Fruit fly (Drosophila melanogaster) whole organism, embryonic: ENCODE results near the gene CG15422.
A peak's percentile ranks its signal among the peaks of the same experiment; 100 is the strongest.

ENCODE experiments used
- ATbp ChIP-seq: fragments of 200-800 bp; sonication (Bioruptor generic); optimal IDR thresholded peaks from 2 replicates; lab custom pipeline; 2017; ENCODE audit warnings: missing biosample characterization, mild to moderate bottlenecking, missing genetic modification characterization, missing genetic modification reagents
- Adf1 ChIP-seq: fragments of 200-800 bp; sonication (Bioruptor generic); IDR thresholded peaks from 2 replicates; pipeline ENCODE4 v1.3.6; 2022; ENCODE audit warnings: missing biosample characterization, missing genetic modification characterization
- Blimp-1 ChIP-seq: fragments of 200-800 bp; sonication (Bioruptor generic); optimal IDR thresholded peaks from 3 replicates; lab custom pipeline; 2018; ENCODE audit warnings: missing biosample characterization, missing genetic modification characterization, mild to moderate bottlenecking, moderate library complexity, missing genetic modification reagents
- CG10543 ChIP-seq: fragments of 200-800 bp; sonication (Bioruptor generic); optimal IDR thresholded peaks from 3 replicates; lab custom pipeline; 2017; ENCODE audit warnings: missing biosample characterization, mild to moderate bottlenecking, missing genetic modification characterization, moderate library complexity
- CG11398 ChIP-seq: fragments of 200-800 bp; sonication (Bioruptor generic); optimal IDR thresholded peaks from 2 replicates; lab custom pipeline; 2016; ENCODE audit warnings: missing biosample characterization, missing genetic modification characterization
- CG12236 ChIP-seq: fragments of 200-800 bp; sonication (Bioruptor generic); optimal IDR thresholded peaks from 2 replicates; lab custom pipeline; 2016; ENCODE audit warnings: missing biosample characterization, missing genetic modification characterization
- CG13123 ChIP-seq: fragments of 200-800 bp; sonication (Bioruptor generic); optimal IDR thresholded peaks from 2 replicates; lab custom pipeline; 2016; ENCODE audit warnings: missing biosample characterization, missing genetic modification characterization
- CG13424 ChIP-seq: fragments of 200-800 bp; sonication (Bioruptor generic); optimal IDR thresholded peaks from 2 replicates; lab custom pipeline; 2019; ENCODE audit warnings: missing biosample characterization, mild to moderate bottlenecking, missing genetic modification characterization, moderate library complexity
- CG13894 ChIP-seq: fragments of 200-800 bp; sonication (Bioruptor generic); optimal IDR thresholded peaks from 3 replicates; lab custom pipeline; 2018; ENCODE audit warnings: missing biosample characterization, mild to moderate bottlenecking, missing genetic modification characterization, moderate library complexity
- CG15479 ChIP-seq: fragments of 200-800 bp; sonication (Bioruptor generic); optimal IDR thresholded peaks from 3 replicates; lab custom pipeline; 2019; ENCODE audit warnings: missing biosample characterization, mild to moderate bottlenecking, missing genetic modification characterization, moderate library complexity
- CG15696 ChIP-seq: fragments of 200-800 bp; sonication (Bioruptor generic); optimal IDR thresholded peaks from 2 replicates; lab custom pipeline; 2019; ENCODE audit warnings: missing biosample characterization, mild to moderate bottlenecking, missing genetic modification characterization, moderate library complexity
- CG17186 ChIP-seq: fragments of 200-800 bp; sonication (Bioruptor generic); optimal IDR thresholded peaks from 3 replicates; lab custom pipeline; 2017; ENCODE audit warnings: missing biosample characterization, missing genetic modification reagents, missing genetic modification characterization
- CG17359 ChIP-seq: fragments of 200-800 bp; sonication (Bioruptor generic); optimal IDR thresholded peaks from 3 replicates; lab custom pipeline; 2018; ENCODE audit warnings: missing biosample characterization, mild to moderate bottlenecking, missing genetic modification characterization, moderate library complexity
- CG1832 ChIP-seq: fragments of 200-800 bp; sonication (Bioruptor generic); optimal IDR thresholded peaks from 2 replicates; lab custom pipeline; 2017; ENCODE audit warnings: missing biosample characterization, mild to moderate bottlenecking, missing genetic modification characterization, inconsistent platforms
- CG2875 ChIP-seq: fragments of 200-800 bp; sonication (Bioruptor generic); optimal IDR thresholded peaks from 2 replicates; lab custom pipeline; 2017; ENCODE audit warnings: missing biosample characterization, mild to moderate bottlenecking, missing genetic modification characterization, missing genetic modification reagents
- CG31388 ChIP-seq: fragments of 200-800 bp; sonication (Bioruptor generic); optimal IDR thresholded peaks from 2 replicates; lab custom pipeline; 2016; ENCODE audit warnings: missing biosample characterization, missing genetic modification characterization
- CG3838 ChIP-seq: fragments of 200-800 bp; sonication (Bioruptor generic); optimal IDR thresholded peaks from 3 replicates; lab custom pipeline; 2016; ENCODE audit warnings: missing biosample characterization, missing genetic modification characterization
- CG4707 ChIP-seq: fragments of 200-800 bp; sonication (Bioruptor generic); optimal IDR thresholded peaks from 2 replicates; lab custom pipeline; 2018; ENCODE audit warnings: missing biosample characterization, mild to moderate bottlenecking, missing genetic modification characterization, moderate library complexity
- CG6254 ChIP-seq: fragments of 200-800 bp; sonication (Bioruptor generic); optimal IDR thresholded peaks from 3 replicates; lab custom pipeline; 2017; ENCODE audit warnings: mild to moderate bottlenecking, missing biosample characterization, missing genetic modification reagents, missing genetic modification characterization
- CG8388 ChIP-seq: fragments of 200-800 bp; sonication (Bioruptor generic); optimal IDR thresholded peaks from 2 replicates; lab custom pipeline; 2019; ENCODE audit warnings: missing biosample characterization, mild to moderate bottlenecking, missing genetic modification characterization, moderate library complexity
- CG9215 ChIP-seq: fragments of 200-800 bp; sonication (Bioruptor generic); IDR thresholded peaks from 2 replicates; pipeline ENCODE4 v1.3.6; 2022; ENCODE audit warnings: missing biosample characterization, missing genetic modification characterization
- CG9797 ChIP-seq: fragments of 200-800 bp; sonication (Bioruptor generic); optimal IDR thresholded peaks from 3 replicates; lab custom pipeline; 2018; ENCODE audit warnings: missing biosample characterization, mild to moderate bottlenecking, missing genetic modification characterization
- CoRest ChIP-seq: fragments of 200-800 bp; sonication (Bioruptor generic); optimal IDR thresholded peaks from 3 replicates; lab custom pipeline; 2018; ENCODE audit warnings: missing biosample characterization, mild to moderate bottlenecking, missing genetic modification characterization, moderate library complexity
- Dbx ChIP-seq: fragments of 200-800 bp; sonication (Bioruptor generic); IDR thresholded peaks from 3 replicates; pipeline ENCODE4 v1.3.6; 2022; ENCODE audit warnings: missing biosample characterization, missing genetic modification characterization
- Doc2 ChIP-seq: fragments of 200-800 bp; sonication (Bioruptor generic); IDR thresholded peaks from 2 replicates; pipeline ENCODE4 v1.3.6; 2022; ENCODE audit warnings: missing biosample characterization, missing genetic modification characterization
- Drgx ChIP-seq: fragments of 200-800 bp; sonication (Bioruptor generic); IDR thresholded peaks from 2 replicates; pipeline ENCODE4 v1.3.6; 2022; ENCODE audit warnings: missing biosample characterization, missing genetic modification characterization
- HLH54F ChIP-seq: fragments of 200-800 bp; sonication (Bioruptor generic); optimal IDR thresholded peaks from 3 replicates; lab custom pipeline; 2016; ENCODE audit warnings: missing biosample characterization, missing genetic modification characterization
- Hmx ChIP-seq: fragments of 200-800 bp; sonication (Bioruptor generic); optimal IDR thresholded peaks from 2 replicates; lab custom pipeline; 2016; ENCODE audit warnings: missing biosample characterization, missing genetic modification characterization
- Hsf ChIP-seq: fragments of 200-800 bp; sonication (Bioruptor generic); optimal IDR thresholded peaks from 3 replicates; lab custom pipeline; 2016; ENCODE audit warnings: missing biosample characterization, missing genetic modification characterization
- Mes4 ChIP-seq: fragments of 200-800 bp; sonication (Bioruptor generic); optimal IDR thresholded peaks from 2 replicates; lab custom pipeline; 2016; ENCODE audit warnings: missing biosample characterization, missing genetic modification characterization
- NC2α ChIP-seq: fragments of 200-800 bp; sonication (Bioruptor generic); optimal IDR thresholded peaks from 2 replicates; lab custom pipeline; 2016; ENCODE audit warnings: missing biosample characterization, missing genetic modification characterization
- NfI ChIP-seq: fragments of 200-800 bp; sonication (Bioruptor generic); optimal IDR thresholded peaks from 3 replicates; lab custom pipeline; 2018; ENCODE audit warnings: missing biosample characterization, mild to moderate bottlenecking, missing genetic modification characterization, moderate library complexity
- Opbp ChIP-seq: fragments of 200-800 bp; sonication (Bioruptor generic); IDR thresholded peaks from 3 replicates; pipeline ENCODE4 v1.3.6; 2022; ENCODE audit warnings: missing biosample characterization, missing genetic modification characterization; ENCODE audit not compliant: partially characterized antibody
- Xrp1 ChIP-seq: fragments of 200-800 bp; sonication (Bioruptor generic); IDR thresholded peaks from 2 replicates; pipeline ENCODE4 v1.3.6; 2022; ENCODE audit warnings: missing biosample characterization, missing genetic modification characterization
- YL-1 ChIP-seq: fragments of 200-800 bp; sonication (Bioruptor generic); optimal IDR thresholded peaks from 3 replicates; lab custom pipeline; 2017; ENCODE audit warnings: missing biosample characterization, mild to moderate bottlenecking, missing genetic modification characterization
- ci ChIP-seq: fragments of 200-800 bp; sonication (Bioruptor generic); IDR thresholded peaks from 3 replicates; pipeline ENCODE4 v1.3.6; 2022; ENCODE audit warnings: missing biosample characterization, missing genetic modification characterization
- crol ChIP-seq: fragments of 200-800 bp; sonication (Bioruptor generic); IDR thresholded peaks from 2 replicates; pipeline ENCODE4 v1.3.6; 2022; ENCODE audit warnings: missing biosample characterization, missing genetic modification characterization
- crp ChIP-seq, 2 experiments: fragments of 200-800 bp; sonication (Bioruptor generic); optimal IDR thresholded peaks; 2 replicates in 1 of 2; 3 replicates in 1 of 2; lab custom pipeline; 2017; ENCODE audit warnings: missing biosample characterization in 2 of 2, missing genetic modification characterization in 2 of 2, mild to moderate bottlenecking in 1 of 2, moderate library complexity in 1 of 2
- cwo ChIP-seq: fragments of 200-800 bp; sonication (Bioruptor generic); optimal IDR thresholded peaks from 3 replicates; lab custom pipeline; 2017; ENCODE audit warnings: missing biosample characterization, missing genetic modification characterization, mild to moderate bottlenecking, moderate library complexity, missing genetic modification reagents
- fd64A ChIP-seq: fragments of 200-800 bp; sonication (Bioruptor generic); optimal IDR thresholded peaks from 3 replicates; lab custom pipeline; 2018; ENCODE audit warnings: missing biosample characterization, mild to moderate bottlenecking, missing genetic modification characterization
- insv ChIP-seq, 2 experiments: fragments of 200-800 bp; sonication (Bioruptor generic); optimal IDR thresholded peaks; 3 replicates each; lab custom pipeline; 2016 to 2018; ENCODE audit warnings: missing biosample characterization in 2 of 2, missing genetic modification characterization in 2 of 2
- inv ChIP-seq: fragments of 200-800 bp; sonication (Bioruptor generic); IDR thresholded peaks from 2 replicates; pipeline ENCODE4 v1.3.6; 2022; ENCODE audit warnings: missing biosample characterization, missing genetic modification characterization; ENCODE audit not compliant: partially characterized antibody
- ken ChIP-seq: fragments of 200-800 bp; sonication (Bioruptor generic); IDR thresholded peaks from 3 replicates; pipeline ENCODE4 v1.3.6; 2022; ENCODE audit warnings: missing biosample characterization, missing genetic modification characterization
- maf-S ChIP-seq: fragments of 200-800 bp; sonication (Bioruptor generic); optimal IDR thresholded peaks from 2 replicates; lab custom pipeline; 2016; ENCODE audit warnings: missing biosample characterization, missing genetic modification characterization
- mam ChIP-seq: fragments of 200-800 bp; sonication (Bioruptor generic); optimal IDR thresholded peaks from 3 replicates; lab custom pipeline; 2016; ENCODE audit warnings: missing biosample characterization, missing genetic modification characterization
- onecut ChIP-seq: fragments of 200-800 bp; sonication (Bioruptor generic); IDR thresholded peaks from 2 replicates; pipeline ENCODE4 v1.3.6; 2022; ENCODE audit warnings: missing biosample characterization, missing genetic modification characterization
- otp ChIP-seq: fragments of 200-800 bp; sonication (Bioruptor generic); IDR thresholded peaks from 3 replicates; pipeline ENCODE4, ENCODE4 v1.3.6; 2022; ENCODE audit warnings: missing biosample characterization, missing genetic modification characterization
- sr ChIP-seq: fragments of 200-800 bp; sonication (Bioruptor generic); IDR thresholded peaks from 3 replicates; pipeline ENCODE4 v1.3.6; 2022; ENCODE audit warnings: missing biosample characterization, missing genetic modification characterization
- ssp ChIP-seq: fragments of 200-800 bp; sonication (Bioruptor generic); IDR thresholded peaks from 2 replicates; pipeline ENCODE4 v1.3.6; 2022; ENCODE audit warnings: missing biosample characterization, missing genetic modification characterization
- trh ChIP-seq: fragments of 200-800 bp; sonication (Bioruptor generic); optimal IDR thresholded peaks from 2 replicates; lab custom pipeline; 2016; ENCODE audit warnings: missing biosample characterization, missing genetic modification characterization

Gene CG15422

dm6 chr2L:4045185-4045814, 40.5 kb downstream of the CG15422 start (continued):
- TF ChIP-seq CoRest (peak; percentile 60), CG17186 (no peak), NfI (GFP tag; lab: Kevin White, UChicago) (no peak), trh (GFP tag; lab: Kevin White, UChicago) (peak; percentile 18), CG2875 (GFP tag; lab: Kevin White, UChicago) (peak; percentile 70), Doc2 (GFP tag; lab: Robert Waterston, UW) (no peak), HLH54F (GFP tag; lab: Kevin White, UChicago) (no peak), CG15479 (GFP tag; lab: Kevin White, UChicago) (no peak), YL-1 (GFP tag; lab: Kevin White, UChicago) (no peak), onecut (GFP tag; lab: Robert Waterston, UW) (peak; percentile 53), ken (GFP tag; lab: Robert Waterston, UW) (peak; percentile 45; the same call in 1 of the 3 replicates), Hsf (GFP tag; lab: Kevin White, UChicago) (peak; percentile 58), Xrp1 (GFP tag; lab: Robert Waterston, UW) (peak; percentile 87), Opbp (GFP tag; lab: Robert Waterston, UW) (no peak), cwo (GFP tag; lab: Kevin White, UChicago) (peak; percentile 27), Drgx (peak; percentile 67), CG15696 (tag; lab: Kevin White, UChicago) (peak; percentile 54), CG17359 (peak; percentile 69), CG4707 (GFP tag; lab: Kevin White, UChicago) (peak; percentile 64), Dbx (no peak), Mes4 (GFP tag; lab: Kevin White, UChicago) (peak; percentile 63), crp (GFP tag; optimal IDR thresholded peaks at IDR 0.05; lab: Kevin White, UChicago) (no peak), CG10543 (GFP tag; lab: Kevin White, UChicago) (no peak), CG13424 (tag; lab: Kevin White, UChicago) (peak; percentile 54), fd64A (GFP tag; lab: Kevin White, UChicago) (no peak), ssp (GFP tag; lab: Robert Waterston, UW) (peak; percentile 52), CG12236 (peak; percentile 55), CG9215 (GFP tag; lab: Robert Waterston, UW) (no peak), CG6254 (GFP tag; lab: Kevin White, UChicago) (peak; percentile 43), inv (GFP tag; lab: Robert Waterston, UW) (no peak), crol (GFP tag; lab: Robert Waterston, UW) (peak; percentile 69), CG13123 (no peak), CG11398 (GFP tag; lab: Kevin White, UChicago) (peak; percentile 3), Blimp-1 (peak; percentile 80), CG8388 (peak; percentile 79), maf-S (GFP tag; lab: Kevin White, UChicago) (no peak), NC2α (GFP tag; lab: Kevin White, UChicago) (no peak), sr (GFP tag; lab: Robert Waterston, UW) (no peak), Hmx (GFP tag; lab: Kevin White, UChicago) (no peak), CG3838 (GFP tag; lab: Kevin White, UChicago) (no peak), insv (GFP tag; optimal IDR thresholded peaks at IDR 0.05; lab: Kevin White, UChicago) (no peak), mam (no peak), Adf1 (GFP tag; lab: Robert Waterston, UW) (no peak), CG9797 (no peak), CG31388 (GFP tag; lab: Kevin White, UChicago) (peak; percentile 5), CG13894 (tag; lab: Kevin White, UChicago) (no peak), ATbp (GFP tag; lab: Kevin White, UChicago) (peak; percentile 75), otp (GFP tag; lab: Robert Waterston, UW) (peak; percentile 65; the same call in 1 of the 3 replicates), CG1832 (GFP tag; lab: Kevin White, UChicago) (peak; percentile 69), ci (GFP tag; lab: Robert Waterston, UW) (peak; percentile 84)
